Fruit fly (Drosophila melanogaster): Measurements from ENCODE around the gene CG13887.

CG13887 gene

DNA sequence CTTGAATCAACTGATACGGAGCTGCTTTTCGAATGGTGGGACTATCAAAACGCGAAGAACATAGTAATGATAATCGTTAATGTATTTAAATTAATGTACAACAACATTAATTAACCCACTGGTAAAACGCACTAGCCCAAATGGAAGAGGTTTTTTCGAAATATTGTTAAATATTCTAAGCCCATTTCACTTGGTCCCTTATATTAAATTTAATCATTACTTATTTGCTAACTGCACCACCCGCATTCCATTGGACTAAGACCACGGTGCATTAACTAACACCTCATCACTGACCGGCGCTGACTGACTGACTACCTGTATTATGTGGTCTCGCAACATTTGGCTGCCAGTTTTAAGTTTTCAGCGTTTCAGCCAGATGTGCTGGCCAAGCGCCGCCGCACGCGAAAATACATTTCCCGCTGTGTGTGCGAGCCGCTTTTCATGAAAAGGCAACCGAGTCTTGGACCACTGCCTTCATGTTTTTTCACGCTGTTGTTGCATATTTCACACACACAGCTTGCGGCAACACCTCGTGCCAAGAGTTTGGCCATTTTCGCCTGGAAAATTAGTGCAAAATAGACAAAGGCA is 43.8 kb upstream of the CG13887 start (continued):
- TF ChIP-seq Med (GFP tag) (peak; percentile 65), gro (GFP tag; optimal IDR thresholded peaks at IDR 0.05) (no peak), CG17829 (tag; optimal IDR thresholded peaks at IDR 0.05) (no peak), dan (GFP tag; IDR thresholded peaks at IDR 0.05) (no peak), CG4617 (GFP tag; optimal IDR thresholded peaks at IDR 0.05; ENCODE audit: borderline replicate concordance) (no peak), CG1603 (tag; optimal IDR thresholded peaks at IDR 0.05) (peak; percentile 12), CG14965 (GFP tag; optimal IDR thresholded peaks at IDR 0.05; ENCODE audit: borderline replicate concordance) (no peak), Hr3 (GFP tag; optimal IDR thresholded peaks at IDR 0.05) (no peak), trh (GFP tag; optimal IDR thresholded peaks at IDR 0.05) (no peak), CG1832 (GFP tag; optimal IDR thresholded peaks at IDR 0.05) (no peak), sna (GFP tag; IDR thresholded peaks at IDR 0.05; ENCODE audit: partially characterized antibody) (no peak), CG10654 (GFP tag; optimal IDR thresholded peaks at IDR 0.05) (no peak), CG1233 (GFP tag; optimal IDR thresholded peaks at IDR 0.05) (no peak), Fer3 (tag; optimal IDR thresholded peaks at IDR 0.05) (no peak), Scr (GFP tag; IDR thresholded peaks at IDR 0.05; ENCODE audit: partially characterized antibody) (no peak), da (GFP tag; optimal IDR thresholded peaks at IDR 0.05) (no peak), Trl (optimal IDR thresholded peaks at IDR 0.05) (no peak), Trl (GFP tag; optimal IDR thresholded peaks at IDR 0.05) (no peak), CG17385 (GFP tag; optimal IDR thresholded peaks at IDR 0.05) (no peak), Optix (GFP tag; IDR thresholded peaks at IDR 0.05) (0 out of 3 replicates have a peak, but pooled peaks have one; percentile 11), Asciz (GFP tag; optimal IDR thresholded peaks at IDR 0.05) (no peak), Stat92E (GFP tag; optimal IDR thresholded peaks at IDR 0.05) (no peak), HLH3B (GFP tag; IDR thresholded peaks at IDR 0.05) (0 out of 2 replicates have a peak, but pooled peaks have one; percentile 30), CG7839 (tag; optimal IDR thresholded peaks at IDR 0.05) (no peak), twi (tag; optimal IDR thresholded peaks at IDR 0.05) (no peak), CG32772 (GFP tag; IDR thresholded peaks at IDR 0.05) (no peak), gem (tag; optimal IDR thresholded peaks at IDR 0.05) (peak; percentile 39), pros (GFP tag; optimal IDR thresholded peaks at IDR 0.05) (no peak), nerfin-2 (GFP tag; IDR thresholded peaks at IDR 0.05; ENCODE audit: partially characterized antibody) (0 out of 2 replicates have a peak, but pooled peaks have one; percentile 14), Tbp (GFP tag; optimal IDR thresholded peaks at IDR 0.05) (no peak), pb (GFP tag; optimal IDR thresholded peaks at IDR 0.05) (no peak), emc (GFP tag; optimal IDR thresholded peaks at IDR 0.05) (no peak), abd-A (tag; optimal IDR thresholded peaks at IDR 0.05) (no peak), Eip74EF (GFP tag; optimal IDR thresholded peaks at IDR 0.05) (no peak), dimm (GFP tag; IDR thresholded peaks at IDR 0.05) (no peak), CG12104 (GFP tag; optimal IDR thresholded peaks at IDR 0.05) (no peak), CG11085 (GFP tag; IDR thresholded peaks at IDR 0.05) (no peak), CG4854 (GFP tag; optimal IDR thresholded peaks at IDR 0.05) (no peak), CG10462 (GFP tag; optimal IDR thresholded peaks at IDR 0.05) (no peak), scrt (GFP tag; optimal IDR thresholded peaks at IDR 0.05) (no peak), CG1602 (GFP tag; optimal IDR thresholded peaks at IDR 0.05) (no peak), corto (GFP tag; optimal IDR thresholded peaks at IDR 0.05) (no peak), CG14667 (GFP tag; IDR thresholded peaks at IDR 0.05) (no peak), Dbx (GFP tag; IDR thresholded peaks at IDR 0.05) (no peak), CG15601 (tag; optimal IDR thresholded peaks at IDR 0.05) (no peak), Mes4 (GFP tag; optimal IDR thresholded peaks at IDR 0.05) (no peak), slp2 (GFP tag; optimal IDR thresholded peaks at IDR 0.05) (no peak), ash1 (GFP tag; optimal IDR thresholded peaks at IDR 0.05) (no peak), CG2678 (tag; optimal IDR thresholded peaks at IDR 0.05) (peak; percentile 13), Bgb (GFP tag; IDR thresholded peaks at IDR 0.05; ENCODE audit: partially characterized antibody) (no peak)
